Fruit fly (Drosophila melanogaster) whole organism, embryonic: ENCODE data around the gene Abi.

Experiments used
- Antp ChIP-seq: fragments of 200-800 bp; sonication (Bioruptor generic); optimal IDR thresholded peaks from 3 replicates; lab custom pipeline; 2016; ENCODE audit warnings: missing biosample characterization, missing genetic modification characterization
- BtbVII ChIP-seq: fragments of 200-800 bp; sonication (Bioruptor generic); optimal IDR thresholded peaks from 3 replicates; lab custom pipeline; 2017; ENCODE audit warnings: missing biosample characterization, mild to moderate bottlenecking, missing genetic modification characterization
- Bteb2 ChIP-seq: fragments of 200-800 bp; sonication (Bioruptor generic); optimal IDR thresholded peaks from 2 replicates; lab custom pipeline; 2016; ENCODE audit warnings: missing biosample characterization, missing genetic modification characterization
- CG12391 ChIP-seq: fragments of 200-800 bp; sonication (Bioruptor generic); optimal IDR thresholded peaks from 3 replicates; lab custom pipeline; 2018; ENCODE audit warnings: missing biosample characterization, mild to moderate bottlenecking, missing genetic modification characterization, moderate library complexity
- CG13296 ChIP-seq: fragments of 200-800 bp; sonication (Bioruptor generic); optimal IDR thresholded peaks from 3 replicates; lab custom pipeline; 2018; ENCODE audit warnings: missing biosample characterization, mild to moderate bottlenecking, missing genetic modification characterization
- CG13894 ChIP-seq: fragments of 200-800 bp; sonication (Bioruptor generic); optimal IDR thresholded peaks from 3 replicates; lab custom pipeline; 2018; ENCODE audit warnings: missing biosample characterization, mild to moderate bottlenecking, missing genetic modification characterization, moderate library complexity
- CG14667 ChIP-seq: fragments of 200-800 bp; sonication (Bioruptor generic); IDR thresholded peaks from 2 replicates; pipeline ENCODE4 v1.3.6; 2022; ENCODE audit warnings: missing biosample characterization, missing genetic modification characterization
- CG14710 ChIP-seq: fragments of 200-800 bp; sonication (Bioruptor generic); optimal IDR thresholded peaks from 3 replicates; lab custom pipeline; 2019; ENCODE audit warnings: missing biosample characterization, mild to moderate bottlenecking, missing genetic modification characterization, moderate library complexity
- CG1792 ChIP-seq: fragments of 200-800 bp; sonication (Bioruptor generic); optimal IDR thresholded peaks from 2 replicates; lab custom pipeline; 2016; ENCODE audit warnings: missing biosample characterization, missing genetic modification characterization
- CG2202 ChIP-seq: fragments of 200-800 bp; sonication (Bioruptor generic); optimal IDR thresholded peaks from 2 replicates; lab custom pipeline; 2018; ENCODE audit warnings: missing biosample characterization, mild to moderate bottlenecking, missing genetic modification characterization
- CG31388 ChIP-seq: fragments of 200-800 bp; sonication (Bioruptor generic); optimal IDR thresholded peaks from 2 replicates; lab custom pipeline; 2016; ENCODE audit warnings: missing biosample characterization, missing genetic modification characterization
- CG3847 ChIP-seq: fragments of 200-800 bp; sonication (Bioruptor generic); IDR thresholded peaks from 2 replicates; pipeline ENCODE4 v1.3.6; 2022; ENCODE audit warnings: missing biosample characterization, missing genetic modification characterization
- CG4820 ChIP-seq: fragments of 200-800 bp; sonication (Bioruptor generic); optimal IDR thresholded peaks from 3 replicates; lab custom pipeline; 2016; ENCODE audit warnings: missing biosample characterization, missing genetic modification characterization
- CG5953 ChIP-seq: fragments of 200-800 bp; sonication (Bioruptor generic); IDR thresholded peaks from 2 replicates; pipeline ENCODE4 v1.3.6; 2022; ENCODE audit warnings: missing biosample characterization, missing genetic modification characterization
- CG7745 ChIP-seq: fragments of 200-800 bp; sonication (Bioruptor generic); optimal IDR thresholded peaks from 2 replicates; lab custom pipeline; 2018; ENCODE audit warnings: missing biosample characterization, mild to moderate bottlenecking, missing genetic modification characterization, moderate library complexity
- CG7987 ChIP-seq: fragments of 200-800 bp; sonication (Bioruptor generic); optimal IDR thresholded peaks from 2 replicates; lab custom pipeline; 2018; ENCODE audit warnings: missing biosample characterization, mild to moderate bottlenecking, missing genetic modification characterization, moderate library complexity
- CG8924 ChIP-seq: fragments of 200-800 bp; optimal IDR thresholded peaks from 3 replicates; lab custom pipeline; 2019; ENCODE audit warnings: missing biosample characterization, mild to moderate bottlenecking, missing genetic modification characterization, moderate library complexity
- CoRest ChIP-seq: fragments of 200-800 bp; sonication (Bioruptor generic); optimal IDR thresholded peaks from 3 replicates; lab custom pipeline; 2018; ENCODE audit warnings: missing biosample characterization, mild to moderate bottlenecking, missing genetic modification characterization, moderate library complexity
- Dfd ChIP-seq, 2 experiments: fragments of >200 bp; optimal IDR thresholded peaks; 2 replicates each; lab custom pipeline; 2017; ENCODE audit warnings: missing biosample characterization in 2 of 2, missing genetic modification characterization in 2 of 2
- Dip2 ChIP-seq: fragments of 200-800 bp; sonication (Bioruptor generic); IDR thresholded peaks from 2 replicates; pipeline ENCODE4 v1.3.6; 2022; ENCODE audit warnings: missing biosample characterization, missing genetic modification characterization
- Dref ChIP-seq: fragments of 200-800 bp; sonication (Bioruptor generic); IDR thresholded peaks from 2 replicates; pipeline ENCODE4 v1.3.6; 2022; ENCODE audit warnings: missing biosample characterization, missing genetic modification characterization
- Ets65A ChIP-seq: fragments of 200-800 bp; sonication (Bioruptor generic); peaks from one replicate; lab custom pipeline; 2016; ENCODE audit warnings: missing biosample characterization, missing genetic modification characterization
- Fer3 ChIP-seq: fragments of 200-800 bp; sonication (Bioruptor generic); optimal IDR thresholded peaks from 2 replicates; lab custom pipeline; 2018; ENCODE audit warnings: missing biosample characterization, mild to moderate bottlenecking, missing genetic modification characterization, moderate library complexity
- Hand ChIP-seq: fragments of 200-800 bp; sonication (Bioruptor generic); optimal IDR thresholded peaks from 2 replicates; lab custom pipeline; 2017; ENCODE audit warnings: mild to moderate bottlenecking, missing biosample characterization, missing genetic modification reagents, missing genetic modification characterization
- NFAT ChIP-seq: fragments of 200-800 bp; sonication (Bioruptor generic); IDR thresholded peaks from 2 replicates; pipeline ENCODE4 v1.3.6; 2022; ENCODE audit warnings: missing biosample characterization, missing genetic modification characterization
- Six4 ChIP-seq: fragments of 200-800 bp; sonication (Bioruptor generic); optimal IDR thresholded peaks from 2 replicates; lab custom pipeline; 2016; ENCODE audit warnings: missing biosample characterization, missing genetic modification characterization
- Sry-δ ChIP-seq: fragments of 200-800 bp; sonication (Bioruptor generic); optimal IDR thresholded peaks from 2 replicates; lab custom pipeline; 2016; ENCODE audit warnings: missing biosample characterization, missing genetic modification characterization
- ab ChIP-seq: fragments of 200-800 bp; sonication (Bioruptor generic); optimal IDR thresholded peaks from 2 replicates; lab custom pipeline; 2016; ENCODE audit warnings: missing biosample characterization, missing genetic modification characterization
- ato ChIP-seq: fragments of 200-800 bp; sonication (Bioruptor generic); IDR thresholded peaks from 2 replicates; pipeline ENCODE4 v1.3.6; 2022; ENCODE audit warnings: missing biosample characterization, missing genetic modification characterization; ENCODE audit not compliant: partially characterized antibody
- chif ChIP-seq, 2 experiments: fragments of 200-800 bp; sonication (Bioruptor generic); optimal IDR thresholded peaks; 3 replicates each; lab custom pipeline; 2016; ENCODE audit warnings: missing biosample characterization in 2 of 2, missing genetic modification characterization in 2 of 2
- chn ChIP-seq: fragments of 200-800 bp; sonication (Bioruptor generic); optimal IDR thresholded peaks from 2 replicates; lab custom pipeline; 2016; ENCODE audit warnings: missing biosample characterization, missing genetic modification characterization
- dimm ChIP-seq: fragments of 200-800 bp; sonication (Bioruptor generic); IDR thresholded peaks from 2 replicates; pipeline ENCODE4 v1.3.6; 2022; ENCODE audit warnings: missing biosample characterization, missing genetic modification characterization
- fru ChIP-seq: fragments of >200 bp; optimal IDR thresholded peaks from 2 replicates; lab custom pipeline; 2017
- gce ChIP-seq: fragments of 200-800 bp; sonication (Bioruptor generic); IDR thresholded peaks from 3 replicates; pipeline ENCODE4 v1.3.6; 2022; ENCODE audit warnings: missing biosample characterization, missing genetic modification characterization
- gem ChIP-seq: fragments of 200-800 bp; sonication (Bioruptor generic); optimal IDR thresholded peaks from 2 replicates; lab custom pipeline; 2019; ENCODE audit warnings: missing biosample characterization, mild to moderate bottlenecking, missing genetic modification characterization, moderate library complexity
- gro ChIP-seq: fragments of 200-800 bp; sonication (Bioruptor generic); optimal IDR thresholded peaks from 2 replicates; lab custom pipeline; 2016; ENCODE audit warnings: missing biosample characterization, missing genetic modification characterization
- ind ChIP-seq: fragments of 200-800 bp; sonication (Bioruptor generic); optimal IDR thresholded peaks from 3 replicates; lab custom pipeline; 2016; ENCODE audit warnings: missing biosample characterization, missing genetic modification characterization
- ken ChIP-seq: fragments of 200-800 bp; sonication (Bioruptor generic); IDR thresholded peaks from 3 replicates; pipeline ENCODE4 v1.3.6; 2022; ENCODE audit warnings: missing biosample characterization, missing genetic modification characterization
- nerfin-2 ChIP-seq: fragments of 200-800 bp; sonication (Bioruptor generic); IDR thresholded peaks from 2 replicates; pipeline ENCODE4 v1.3.6; 2022; ENCODE audit warnings: missing biosample characterization, missing genetic modification characterization; ENCODE audit not compliant: partially characterized antibody
- p53 ChIP-seq: fragments of 200-800 bp; sonication (Bioruptor generic); optimal IDR thresholded peaks from 2 replicates; lab custom pipeline; 2016; ENCODE audit warnings: missing biosample characterization, missing genetic modification characterization
- pan ChIP-seq, 4 experiments: fragments of >200 bp in 3 of 4; fragments of 200-800 bp in 1 of 4; sonication (Bioruptor generic) in 1 of 4; optimal IDR thresholded peaks in 3 of 4; IDR thresholded peaks in 1 of 4; 2 replicates each; pipeline versions ENCODE4 v1.3.6 to Lab custom; 2017 to 2022; ENCODE audit warnings: missing biosample characterization in 2 of 4, missing genetic modification characterization in 2 of 4, mixed read lengths in 1 of 4
- prd ChIP-seq, 3 experiments: fragments of >200 bp in 2 of 3; fragments of 200-800 bp in 1 of 3; sonication (Bioruptor generic) in 1 of 3; optimal IDR thresholded peaks in 2 of 3; IDR thresholded peaks in 1 of 3; 2 replicates in 2 of 3; 3 replicates in 1 of 3; pipeline versions ENCODE4 v1.3.6 to Lab custom; 2017 to 2022; ENCODE audit warnings: missing biosample characterization in 1 of 3, missing genetic modification characterization in 1 of 3
- row ChIP-seq: fragments of 200-800 bp; sonication (Bioruptor generic); IDR thresholded peaks from 3 replicates; pipeline ENCODE4 v1.3.6; 2022; ENCODE audit warnings: missing biosample characterization, missing genetic modification characterization
- sc ChIP-seq, 3 experiments: fragments of >200 bp in 2 of 3; fragments of 200-800 bp in 1 of 3; sonication (Bioruptor generic) in 1 of 3; optimal IDR thresholded peaks; 2 replicates in 2 of 3; 3 replicates in 1 of 3; lab custom pipeline; 2017; ENCODE audit warnings: mild to moderate bottlenecking in 1 of 3, missing biosample characterization in 1 of 3, missing genetic modification characterization in 1 of 3, missing genetic modification reagents in 1 of 3
- sisA ChIP-seq: fragments of 200-800 bp; sonication (Bioruptor generic); IDR thresholded peaks from 2 replicates; pipeline ENCODE4 v1.3.6; 2022; ENCODE audit warnings: missing biosample characterization, missing genetic modification characterization
- slp2 ChIP-seq: fragments of 200-800 bp; sonication (Bioruptor generic); optimal IDR thresholded peaks from 2 replicates; lab custom pipeline; 2016; ENCODE audit warnings: missing biosample characterization, missing genetic modification characterization
- sqz ChIP-seq: fragments of 200-800 bp; sonication (Bioruptor generic); optimal IDR thresholded peaks from 3 replicates; lab custom pipeline; 2018; ENCODE audit warnings: missing biosample characterization, mild to moderate bottlenecking, missing genetic modification characterization
- stc ChIP-seq: fragments of 200-800 bp; sonication (Bioruptor generic); IDR thresholded peaks from 2 replicates; pipeline ENCODE4 v1.3.6; 2022; ENCODE audit warnings: missing biosample characterization, missing genetic modification characterization
- stwl ChIP-seq: fragments of 200-800 bp; sonication (Bioruptor generic); optimal IDR thresholded peaks from 3 replicates; lab custom pipeline; 2018; ENCODE audit warnings: missing biosample characterization, mild to moderate bottlenecking, missing genetic modification characterization, moderate library complexity
- wor ChIP-seq: fragments of 200-800 bp; sonication (Bioruptor generic); IDR thresholded peaks from 2 replicates; pipeline ENCODE4 v1.3.6; 2022; ENCODE audit warnings: missing biosample characterization, missing genetic modification characterization

The Abi gene

DNA sequence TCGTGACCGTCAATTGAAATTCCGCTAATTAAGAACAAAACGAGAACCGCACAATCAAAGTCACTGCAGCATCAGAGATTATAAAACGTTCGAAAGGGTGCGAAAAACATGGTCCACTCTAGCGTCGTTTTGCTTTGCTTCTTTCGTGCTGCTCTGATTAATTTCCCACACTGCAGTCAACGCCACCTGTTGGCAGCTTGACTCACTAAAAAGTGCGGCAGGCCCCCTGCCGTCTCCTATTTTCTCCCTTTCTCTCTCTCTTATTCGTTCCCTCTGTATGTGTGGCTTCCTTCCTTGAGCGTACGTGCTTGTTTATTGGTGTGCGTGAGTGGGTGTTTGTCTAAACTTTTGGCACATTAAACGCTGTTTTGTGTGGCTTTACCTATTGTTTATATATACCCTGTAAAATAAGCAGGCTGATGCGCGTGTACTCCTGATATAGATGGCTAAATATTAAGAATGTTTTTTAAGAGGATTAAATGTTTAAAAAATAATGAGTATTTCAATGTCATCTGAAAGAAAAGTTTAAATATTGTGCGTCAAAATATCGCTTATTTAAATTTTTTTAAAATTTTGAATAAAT, 23.6 kb downstream of the Abi start (continued):
- TF ChIP-seq Sry-δ (GFP tag; lab: Kevin White, UChicago): no peak
- TF ChIP-seq Bteb2 (GFP tag; lab: Kevin White, UChicago): no peak
- peak; percentile 38 for TF ChIP-seq CG8924 (tag; lab: Kevin White, UChicago)
- no peak for TF ChIP-seq CG2202 (tag; lab: Kevin White, UChicago)
- peak; percentile 2 for TF ChIP-seq CG7987 (GFP tag; lab: Kevin White, UChicago)
- no peak for TF ChIP-seq ab (GFP tag; lab: Kevin White, UChicago)
- TF ChIP-seq Dref: no peak
- no peak for TF ChIP-seq Hand (GFP tag; lab: Kevin White, UChicago)
- TF ChIP-seq chif (GFP tag; optimal IDR thresholded peaks at IDR 0.05; lab: Kevin White, UChicago): no peak
- no peak for TF ChIP-seq CG13894 (tag; lab: Kevin White, UChicago)
- no peak for TF ChIP-seq ato (GFP tag; lab: Robert Waterston, UW)
- TF ChIP-seq CG7745 (tag; lab: Kevin White, UChicago): no peak
- TF ChIP-seq CG1792: no peak
- TF ChIP-seq gem (tag; lab: Kevin White, UChicago): peak; percentile 52
- TF ChIP-seq Fer3: no peak
- no peak for TF ChIP-seq prd (optimal IDR thresholded peaks at IDR 0.05; lab: Kevin White, UChicago)
- TF ChIP-seq prd (GFP tag; IDR thresholded peaks at IDR 0.05; lab: Robert Waterston, UW): no peak
- no peak for TF ChIP-seq Dip2 (GFP tag; lab: Robert Waterston, UW)
- TF ChIP-seq row (GFP tag; lab: Robert Waterston, UW): no peak
- no peak for TF ChIP-seq CG13296
- no peak for TF ChIP-seq CG31388 (GFP tag; lab: Kevin White, UChicago)
- TF ChIP-seq CG3847 (GFP tag; lab: Robert Waterston, UW): no peak
- TF ChIP-seq Dfd (GFP tag; optimal IDR thresholded peaks at IDR 0.05; lab: Kevin White, UChicago): no peak
- no peak for TF ChIP-seq p53 (GFP tag; lab: Kevin White, UChicago)
- TF ChIP-seq ind (GFP tag; lab: Kevin White, UChicago): no peak
- TF ChIP-seq NFAT (GFP tag; lab: Robert Waterston, UW): no peak
- peak; percentile 8 for TF ChIP-seq Ets65A (GFP tag; lab: Kevin White, UChicago)
- no peak for TF ChIP-seq nerfin-2 (GFP tag; lab: Robert Waterston, UW)
- no peak for TF ChIP-seq Six4 (GFP tag; lab: Kevin White, UChicago)
- no peak for TF ChIP-seq pan (optimal IDR thresholded peaks at IDR 0.05; lab: Kevin White, UChicago)
- no peak for TF ChIP-seq pan (GFP tag; optimal IDR thresholded peaks at IDR 0.05 in 1 of 2, IDR thresholded peaks at IDR 0.05 in 1 of 2)
- TF ChIP-seq stwl (tag; lab: Kevin White, UChicago): no peak
- no peak for TF ChIP-seq CG14667 (GFP tag; lab: Robert Waterston, UW)
- TF ChIP-seq gce (GFP tag; lab: Robert Waterston, UW): no peak
- no peak for TF ChIP-seq fru (lab: Kevin White, UChicago)
- TF ChIP-seq CG12391 (tag; lab: Kevin White, UChicago): peak; percentile 14
- TF ChIP-seq CoRest (tag; lab: Kevin White, UChicago): peak; percentile 32
- no peak for TF ChIP-seq CG5953 (GFP tag; lab: Robert Waterston, UW)
- TF ChIP-seq wor: no peak
- no peak for TF ChIP-seq stc (GFP tag; lab: Robert Waterston, UW)
- TF ChIP-seq Antp (GFP tag; lab: Kevin White, UChicago): no peak
- no peak for TF ChIP-seq CG14710 (tag; lab: Kevin White, UChicago)
- peak; percentile 9 for TF ChIP-seq slp2 (GFP tag; lab: Kevin White, UChicago)
- no peak for TF ChIP-seq gro
- TF ChIP-seq CG4820 (GFP tag; lab: Kevin White, UChicago): no peak
- TF ChIP-seq chn: no peak
- no peak for TF ChIP-seq sisA (GFP tag; lab: Robert Waterston, UW)
- TF ChIP-seq sqz (GFP tag; lab: Kevin White, UChicago): no peak
- no peak for TF ChIP-seq dimm (GFP tag; lab: Robert Waterston, UW)
- no peak for TF ChIP-seq sc (optimal IDR thresholded peaks at IDR 0.05; lab: Kevin White, UChicago)
- TF ChIP-seq sc (GFP tag; optimal IDR thresholded peaks at IDR 0.05; lab: Kevin White, UChicago): no peak
- no peak for TF ChIP-seq ken (GFP tag; lab: Robert Waterston, UW)
- TF ChIP-seq BtbVII: no peak
